Fruit fly (Drosophila melanogaster) whole organism, prepupa: ENCODE results near the gene CG42238.

Experiments
- Blimp-1 ChIP-seq: fragments of 200-800 bp; sonication (Bioruptor generic); optimal IDR thresholded peaks from 3 replicates; lab custom pipeline; 2017; ENCODE audit warnings: missing biosample characterization, missing genetic modification characterization, mild to moderate bottlenecking, moderate library complexity, missing genetic modification reagents
- CG10631 ChIP-seq: fragments of 200-800 bp; sonication (Bioruptor generic); optimal IDR thresholded peaks from 2 replicates; lab custom pipeline; 2016; ENCODE audit warnings: missing biosample characterization, missing genetic modification characterization
- CG10669 ChIP-seq: fragments of 200-800 bp; sonication (Bioruptor generic); optimal IDR thresholded peaks from 3 replicates; lab custom pipeline; 2018; ENCODE audit warnings: missing biosample characterization, mild to moderate bottlenecking, missing genetic modification characterization, moderate library complexity
- CG11294 ChIP-seq: fragments of 200-800 bp; sonication (Bioruptor generic); IDR thresholded peaks from 2 replicates; pipeline ENCODE4 v1.3.6; 2022; ENCODE audit warnings: missing biosample characterization, missing genetic modification characterization
- CG11902 ChIP-seq: fragments of 200-800 bp; sonication (Bioruptor generic); optimal IDR thresholded peaks from 3 replicates; lab custom pipeline; 2016; ENCODE audit warnings: missing biosample characterization, missing genetic modification characterization
- CG15336 ChIP-seq: fragments of 200-800 bp; sonication (Bioruptor generic); IDR thresholded peaks from 2 replicates; pipeline ENCODE4 v1.3.6; 2022; ENCODE audit warnings: missing biosample characterization, missing genetic modification characterization
- CG1621 ChIP-seq: fragments of 200-800 bp; sonication (Bioruptor generic); optimal IDR thresholded peaks from 3 replicates; lab custom pipeline; 2018; ENCODE audit warnings: missing biosample characterization, mild to moderate bottlenecking, missing genetic modification characterization
- CG16779 ChIP-seq: fragments of 200-800 bp; sonication (Bioruptor generic); optimal IDR thresholded peaks from 3 replicates; lab custom pipeline; 2017; ENCODE audit warnings: missing biosample characterization, mild to moderate bottlenecking, missing genetic modification characterization
- CG3032 ChIP-seq: fragments of 200-800 bp; optimal IDR thresholded peaks from 2 replicates; lab custom pipeline; 2019; ENCODE audit warnings: missing biosample characterization, mild to moderate bottlenecking, missing genetic modification characterization, moderate library complexity
- CG31627 ChIP-seq: fragments of 200-800 bp; sonication (Bioruptor generic); optimal IDR thresholded peaks from 3 replicates; lab custom pipeline; 2016; ENCODE audit warnings: missing biosample characterization, missing genetic modification characterization
- CG32006 ChIP-seq: fragments of 200-800 bp; sonication (Bioruptor generic); optimal IDR thresholded peaks from 3 replicates; lab custom pipeline; 2017; ENCODE audit warnings: missing biosample characterization, mild to moderate bottlenecking, missing genetic modification characterization
- CG34406 ChIP-seq: fragments of 200-800 bp; sonication (Bioruptor generic); optimal IDR thresholded peaks from 3 replicates; lab custom pipeline; 2016; ENCODE audit warnings: missing biosample characterization, missing genetic modification characterization
- CG3919 ChIP-seq: fragments of 200-800 bp; sonication (Bioruptor generic); optimal IDR thresholded peaks from 3 replicates; lab custom pipeline; 2016; ENCODE audit warnings: missing biosample characterization, missing genetic modification characterization
- CG6163 ChIP-seq: fragments of 200-800 bp; sonication (Bioruptor generic); IDR thresholded peaks from 3 replicates; pipeline ENCODE4 v1.3.6; 2022; ENCODE audit warnings: missing biosample characterization, missing genetic modification characterization
- CG6276 ChIP-seq: fragments of 200-800 bp; sonication (Bioruptor generic); optimal IDR thresholded peaks from 2 replicates; lab custom pipeline; 2017; ENCODE audit warnings: missing biosample characterization, mild to moderate bottlenecking, missing genetic modification characterization
- CG6792 ChIP-seq: fragments of 200-800 bp; sonication (Bioruptor generic); optimal IDR thresholded peaks from 3 replicates; lab custom pipeline; 2016; ENCODE audit warnings: missing biosample characterization, missing genetic modification characterization
- CG6854 ChIP-seq: fragments of 200-800 bp; sonication (Bioruptor generic); optimal IDR thresholded peaks from 2 replicates; lab custom pipeline; 2017; ENCODE audit warnings: missing biosample characterization, mild to moderate bottlenecking, missing genetic modification characterization
- CG7368 ChIP-seq: fragments of 200-800 bp; sonication (Bioruptor generic); optimal IDR thresholded peaks from 3 replicates; lab custom pipeline; 2016; ENCODE audit warnings: missing biosample characterization, missing genetic modification characterization
- CG8119 ChIP-seq: fragments of 200-800 bp; sonication (Bioruptor generic); IDR thresholded peaks from 3 replicates; pipeline ENCODE4 v1.3.6; 2022; ENCODE audit warnings: missing biosample characterization, missing genetic modification characterization
- CG8319 ChIP-seq: fragments of 200-800 bp; sonication (Bioruptor generic); optimal IDR thresholded peaks from 3 replicates; lab custom pipeline; 2016; ENCODE audit warnings: missing biosample characterization, missing genetic modification characterization
- CG8632 ChIP-seq: fragments of 200-800 bp; sonication (Bioruptor generic); optimal IDR thresholded peaks from 3 replicates; lab custom pipeline; 2016; ENCODE audit warnings: missing biosample characterization, missing genetic modification characterization
- Eip75B ChIP-seq: fragments of 200-800 bp; sonication (Bioruptor generic); optimal IDR thresholded peaks from 3 replicates; lab custom pipeline; 2016; ENCODE audit warnings: missing biosample characterization, missing genetic modification characterization
- Eip78C ChIP-seq: fragments of 200-800 bp; sonication (Bioruptor generic); peaks from one replicate; lab custom pipeline; 2016; ENCODE audit warnings: missing biosample characterization, missing genetic modification characterization
- Eip93F ChIP-seq: fragments of 200-800 bp; sonication (Bioruptor generic); optimal IDR thresholded peaks from 2 replicates; lab custom pipeline; 2016; ENCODE audit warnings: missing biosample characterization, mild to moderate bottlenecking, missing genetic modification characterization
- Ets21C ChIP-seq: fragments of 200-800 bp; sonication (Bioruptor generic); optimal IDR thresholded peaks from 3 replicates; lab custom pipeline; 2016; ENCODE audit warnings: missing biosample characterization, missing genetic modification characterization
- Ets96B ChIP-seq: fragments of 200-800 bp; optimal IDR thresholded peaks from 2 replicates; lab custom pipeline; 2019; ENCODE audit warnings: missing biosample characterization, mild to moderate bottlenecking, missing genetic modification characterization, moderate library complexity
- Gug ChIP-seq: fragments of 200-800 bp; sonication (Bioruptor generic); IDR thresholded peaks from 2 replicates; pipeline ENCODE4 v1.3.6; 2022; ENCODE audit warnings: missing biosample characterization, missing genetic modification characterization
- Hr38 ChIP-seq: sonication (Bioruptor generic); optimal IDR thresholded peaks from 2 replicates; lab custom pipeline; 2016; ENCODE audit warnings: missing biosample characterization, missing genetic modification characterization
- Hr39 ChIP-seq: fragments of 200-800 bp; sonication (Bioruptor generic); optimal IDR thresholded peaks from 2 replicates; lab custom pipeline; 2016; ENCODE audit warnings: missing biosample characterization, missing genetic modification characterization
- Hr4 ChIP-seq: fragments of 200-800 bp; sonication (Bioruptor generic); optimal IDR thresholded peaks from 3 replicates; lab custom pipeline; 2016; ENCODE audit warnings: missing biosample characterization, missing genetic modification characterization
- Lpt ChIP-seq: fragments of 200-800 bp; sonication (Bioruptor generic); optimal IDR thresholded peaks from 3 replicates; lab custom pipeline; 2016; ENCODE audit warnings: missing biosample characterization, missing genetic modification characterization
- Met ChIP-seq: fragments of 200-800 bp; sonication (Bioruptor generic); optimal IDR thresholded peaks from 3 replicates; lab custom pipeline; 2016; ENCODE audit warnings: missing biosample characterization, missing genetic modification characterization
- OdsH ChIP-seq: fragments of 200-800 bp; sonication (Bioruptor generic); optimal IDR thresholded peaks from 3 replicates; lab custom pipeline; 2016; ENCODE audit warnings: missing biosample characterization, missing genetic modification characterization
- Sox102F ChIP-seq: fragments of 200-800 bp; sonication (Bioruptor generic); optimal IDR thresholded peaks from 2 replicates; lab custom pipeline; 2016; ENCODE audit warnings: missing biosample characterization, mild to moderate bottlenecking, missing genetic modification characterization
- Sox14 ChIP-seq: fragments of 200-800 bp; sonication (Bioruptor generic); optimal IDR thresholded peaks from 3 replicates; lab custom pipeline; 2016; ENCODE audit warnings: missing biosample characterization, missing genetic modification characterization
- Sox15 ChIP-seq: fragments of 200-800 bp; sonication (Bioruptor generic); optimal IDR thresholded peaks from 3 replicates; lab custom pipeline; 2016; ENCODE audit warnings: missing biosample characterization, missing genetic modification characterization
- achi ChIP-seq: fragments of 200-800 bp; sonication (Bioruptor generic); optimal IDR thresholded peaks from 3 replicates; lab custom pipeline; 2016; ENCODE audit warnings: missing biosample characterization, missing genetic modification characterization
- acj6 ChIP-seq: fragments of 200-800 bp; sonication (Bioruptor generic); optimal IDR thresholded peaks from 3 replicates; lab custom pipeline; 2016; ENCODE audit warnings: missing biosample characterization, missing genetic modification characterization
- cyc ChIP-seq: fragments of 200-800 bp; sonication (Bioruptor generic); optimal IDR thresholded peaks from 3 replicates; lab custom pipeline; 2016; ENCODE audit warnings: missing biosample characterization, missing genetic modification characterization
- dac ChIP-seq: fragments of 200-800 bp; sonication (Bioruptor generic); optimal IDR thresholded peaks from 2 replicates; lab custom pipeline; 2017; ENCODE audit warnings: missing biosample characterization, mild to moderate bottlenecking, missing genetic modification characterization
- dsx ChIP-seq: fragments of 200-800 bp; optimal IDR thresholded peaks from 3 replicates; lab custom pipeline; 2019; ENCODE audit warnings: missing biosample characterization, mild to moderate bottlenecking, missing genetic modification characterization, moderate library complexity; ENCODE audit not compliant: poor library complexity, severe bottlenecking
- eg ChIP-seq: fragments of 200-800 bp; sonication (Bioruptor generic); IDR thresholded peaks from 3 replicates; pipeline ENCODE4 v1.3.6; 2022; ENCODE audit warnings: missing biosample characterization, missing genetic modification characterization
- esn ChIP-seq: fragments of 200-800 bp; sonication (Bioruptor generic); optimal IDR thresholded peaks from 2 replicates; lab custom pipeline; 2016; ENCODE audit warnings: missing biosample characterization, mild to moderate bottlenecking, missing genetic modification characterization, moderate library complexity
- fd59A ChIP-seq: fragments of 200-800 bp; sonication (Bioruptor generic); optimal IDR thresholded peaks from 2 replicates; lab custom pipeline; 2017; ENCODE audit warnings: missing biosample characterization, mild to moderate bottlenecking, missing genetic modification characterization, missing genetic modification reagents
- fd85E ChIP-seq: fragments of 200-800 bp; sonication (Bioruptor generic); optimal IDR thresholded peaks from 3 replicates; lab custom pipeline; 2016; ENCODE audit warnings: missing biosample characterization, missing genetic modification characterization
- net ChIP-seq: fragments of 200-800 bp; sonication (Bioruptor generic); optimal IDR thresholded peaks from 3 replicates; lab custom pipeline; 2016; ENCODE audit warnings: missing biosample characterization, missing genetic modification characterization
- pdm3 ChIP-seq: fragments of 200-800 bp; sonication (Bioruptor generic); optimal IDR thresholded peaks from 3 replicates; lab custom pipeline; 2016; ENCODE audit warnings: missing biosample characterization, missing genetic modification characterization
- salr ChIP-seq, 2 experiments: fragments of 200-800 bp; sonication (Bioruptor generic); optimal IDR thresholded peaks; 3 replicates each; lab custom pipeline; 2016 to 2018; ENCODE audit warnings: missing biosample characterization in 2 of 2, missing genetic modification characterization in 2 of 2, mild to moderate bottlenecking in 1 of 2
- spab ChIP-seq: fragments of 200-800 bp; sonication (Bioruptor generic); optimal IDR thresholded peaks from 2 replicates; lab custom pipeline; 2017; ENCODE audit warnings: missing biosample characterization, mild to moderate bottlenecking, missing genetic modification characterization, missing genetic modification reagents
- ss ChIP-seq, 2 experiments: fragments of 200-800 bp; sonication (Bioruptor generic); optimal IDR thresholded peaks; 2 replicates in 1 of 2; 3 replicates in 1 of 2; lab custom pipeline; 2017 to 2018; ENCODE audit warnings: mild to moderate bottlenecking in 2 of 2, missing biosample characterization in 2 of 2, missing genetic modification characterization in 2 of 2, moderate library complexity in 1 of 2
- svp ChIP-seq: fragments of 200-800 bp; sonication (Bioruptor generic); peaks from one replicate; lab custom pipeline; 2016; ENCODE audit warnings: missing biosample characterization, missing genetic modification characterization
- topi ChIP-seq: fragments of 200-800 bp; sonication (Bioruptor generic); optimal IDR thresholded peaks from 3 replicates; lab custom pipeline; 2016; ENCODE audit warnings: missing biosample characterization, missing genetic modification characterization
- vri ChIP-seq: fragments of 200-800 bp; sonication (Bioruptor generic); optimal IDR thresholded peaks from 3 replicates; lab custom pipeline; 2016; ENCODE audit warnings: missing biosample characterization, mild to moderate bottlenecking, missing genetic modification characterization

CG42238 gene

dm6 chr2L:20960019-20960525 is 91.9 kb downstream of the CG42238 start:
- no peak for TF ChIP-seq Sox15 (GFP tag; lab: Kevin White, UChicago)
- TF ChIP-seq Ets21C, result no peak
- no peak for TF ChIP-seq CG3919 (GFP tag; lab: Kevin White, UChicago)
- TF ChIP-seq OdsH, result peak; percentile 24
- no peak for TF ChIP-seq CG34406 (GFP tag; lab: Kevin White, UChicago)
- no peak for TF ChIP-seq topi (GFP tag; lab: Kevin White, UChicago)
- peak; percentile 41; the same call in 1 of the 2 replicates for TF ChIP-seq CG15336 (GFP tag; lab: Robert Waterston, UW)
- TF ChIP-seq Blimp-1 (GFP tag; lab: Kevin White, UChicago), result no peak
- no peak for TF ChIP-seq Ets96B (tag; lab: Kevin White, UChicago)
- TF ChIP-seq salr (GFP tag; optimal IDR thresholded peaks at IDR 0.05; lab: Kevin White, UChicago), result peak in 1 of 2 experiments; percentile 42
- no peak for TF ChIP-seq Hr39 (GFP tag; lab: Kevin White, UChicago)
- TF ChIP-seq Sox102F (GFP tag; lab: Kevin White, UChicago), result no peak
- no peak for TF ChIP-seq CG31627 (GFP tag; lab: Kevin White, UChicago)
- TF ChIP-seq Eip93F (GFP tag; lab: Kevin White, UChicago), result no peak
- TF ChIP-seq Met, result no peak
- peak; percentile 20 for TF ChIP-seq achi (GFP tag; lab: Kevin White, UChicago)
- no peak for TF ChIP-seq spab (GFP tag; lab: Kevin White, UChicago)
- TF ChIP-seq CG6792 (GFP tag; lab: Kevin White, UChicago), result no peak
- TF ChIP-seq fd59A (GFP tag; lab: Kevin White, UChicago), result no peak
- TF ChIP-seq net (GFP tag; lab: Kevin White, UChicago), result no peak
- no peak for TF ChIP-seq acj6 (GFP tag; lab: Kevin White, UChicago)
- TF ChIP-seq CG8119 (GFP tag; lab: Robert Waterston, UW), result peak; percentile 53; the same call in 1 of the 3 replicates
- no peak for TF ChIP-seq pdm3 (GFP tag; lab: Kevin White, UChicago)
- no peak for TF ChIP-seq esn (GFP tag; lab: Kevin White, UChicago)
- TF ChIP-seq CG32006, result peak; percentile 68
- TF ChIP-seq CG8319 (GFP tag; lab: Kevin White, UChicago), result no peak
- TF ChIP-seq CG3032, result no peak
- TF ChIP-seq eg (GFP tag; lab: Robert Waterston, UW), result no peak
- no peak for TF ChIP-seq CG7368 (GFP tag; lab: Kevin White, UChicago)
- TF ChIP-seq CG11294 (GFP tag; lab: Robert Waterston, UW), result no peak
- no peak for TF ChIP-seq CG6276 (GFP tag; lab: Kevin White, UChicago)
- TF ChIP-seq CG6854 (GFP tag; lab: Kevin White, UChicago), result no peak
- TF ChIP-seq Lpt (GFP tag; lab: Kevin White, UChicago), result peak; percentile 10
- TF ChIP-seq Sox14 (GFP tag; lab: Kevin White, UChicago), result no peak
- TF ChIP-seq vri (GFP tag; lab: Kevin White, UChicago), result no peak
- TF ChIP-seq Eip78C, result peak; percentile 57
- TF ChIP-seq cyc (GFP tag; lab: Kevin White, UChicago), result no peak
- no peak for TF ChIP-seq Hr38 (GFP tag; lab: Kevin White, UChicago)
- no peak for TF ChIP-seq Eip75B (GFP tag; lab: Kevin White, UChicago)
- no peak for TF ChIP-seq Gug (GFP tag; lab: Robert Waterston, UW)
- TF ChIP-seq CG11902, result no peak
- TF ChIP-seq CG16779 (tag; lab: Kevin White, UChicago), result no peak
- TF ChIP-seq dsx (GFP tag; lab: Kevin White, UChicago), result no peak
- TF ChIP-seq svp (GFP tag; lab: Kevin White, UChicago), result no peak
- no peak for TF ChIP-seq ss (GFP tag; optimal IDR thresholded peaks at IDR 0.05; lab: Kevin White, UChicago)
- TF ChIP-seq fd85E (GFP tag; lab: Kevin White, UChicago), result no peak
- TF ChIP-seq CG1621 (tag; lab: Kevin White, UChicago), result no peak
- TF ChIP-seq CG6163 (GFP tag; lab: Robert Waterston, UW), result 0 out of 3 replicates have a peak, but pooled peaks have one; percentile 18
- no peak for TF ChIP-seq dac (GFP tag; lab: Kevin White, UChicago)
- no peak for TF ChIP-seq CG8632 (GFP tag; lab: Kevin White, UChicago)
- TF ChIP-seq CG10669 (GFP tag; lab: Kevin White, UChicago), result no peak
- peak; percentile 69 for TF ChIP-seq Hr4 (GFP tag; lab: Kevin White, UChicago)
- TF ChIP-seq CG10631 (GFP tag; lab: Kevin White, UChicago), result no peak
